Fruit fly (Drosophila melanogaster) whole organism, embryonic: ENCODE results near the gene ato.

Experiments used
- Adf1 ChIP-seq: fragments of 200-800 bp; sonication (Bioruptor generic); IDR thresholded peaks from 2 replicates; pipeline ENCODE4 v1.3.6; 2022; ENCODE audit warnings: missing biosample characterization, missing genetic modification characterization
- Bgb ChIP-seq: fragments of 200-800 bp; sonication (Bioruptor generic); IDR thresholded peaks from 2 replicates; pipeline ENCODE4 v1.3.6; 2022; ENCODE audit warnings: missing biosample characterization, missing genetic modification characterization; ENCODE audit not compliant: partially characterized antibody
- CG12071 ChIP-seq: fragments of 200-800 bp; sonication (Bioruptor generic); optimal IDR thresholded peaks from 3 replicates; lab custom pipeline; 2018; ENCODE audit warnings: missing biosample characterization, mild to moderate bottlenecking, missing genetic modification characterization
- CG12104 ChIP-seq: fragments of 200-800 bp; sonication (Bioruptor generic); optimal IDR thresholded peaks from 3 replicates; lab custom pipeline; 2016; ENCODE audit warnings: missing biosample characterization, missing genetic modification characterization
- CG17186 ChIP-seq: fragments of 200-800 bp; sonication (Bioruptor generic); optimal IDR thresholded peaks from 3 replicates; lab custom pipeline; 2017; ENCODE audit warnings: missing biosample characterization, missing genetic modification reagents, missing genetic modification characterization
- CG17328 ChIP-seq: fragments of 200-800 bp; sonication (Bioruptor generic); IDR thresholded peaks from 2 replicates; pipeline ENCODE4 v1.3.6; 2022; ENCODE audit warnings: missing biosample characterization, missing genetic modification characterization
- CG17359 ChIP-seq: fragments of 200-800 bp; sonication (Bioruptor generic); optimal IDR thresholded peaks from 3 replicates; lab custom pipeline; 2018; ENCODE audit warnings: missing biosample characterization, mild to moderate bottlenecking, missing genetic modification characterization, moderate library complexity
- CG17361 ChIP-seq: fragments of 200-800 bp; sonication (Bioruptor generic); IDR thresholded peaks from 3 replicates; pipeline ENCODE4 v1.3.6; 2022; ENCODE audit warnings: missing biosample characterization, missing genetic modification characterization
- CG17568 ChIP-seq: fragments of 200-800 bp; sonication (Bioruptor generic); optimal IDR thresholded peaks from 2 replicates; lab custom pipeline; 2018; ENCODE audit warnings: missing biosample characterization, mild to moderate bottlenecking, missing genetic modification characterization, moderate library complexity
- CG18476 ChIP-seq: fragments of 200-800 bp; sonication (Bioruptor generic); optimal IDR thresholded peaks from 2 replicates; lab custom pipeline; 2016; ENCODE audit warnings: missing biosample characterization, mild to moderate bottlenecking, missing genetic modification characterization
- CG2129 ChIP-seq: fragments of 200-800 bp; sonication (Bioruptor generic); IDR thresholded peaks from 2 replicates; pipeline ENCODE4 v1.3.6; 2022; ENCODE audit warnings: missing biosample characterization, missing genetic modification characterization; ENCODE audit not compliant: partially characterized antibody
- CG2678 ChIP-seq: fragments of 200-800 bp; sonication (Bioruptor generic); optimal IDR thresholded peaks from 3 replicates; lab custom pipeline; 2019; ENCODE audit warnings: missing biosample characterization, mild to moderate bottlenecking, missing genetic modification characterization, moderate library complexity
- CG31224 ChIP-seq: fragments of 200-800 bp; sonication (Bioruptor generic); IDR thresholded peaks from 2 replicates; pipeline ENCODE4 v1.3.6; 2022; ENCODE audit warnings: missing biosample characterization, missing genetic modification characterization
- CG3163 ChIP-seq: fragments of 200-800 bp; sonication (Bioruptor generic); optimal IDR thresholded peaks from 3 replicates; lab custom pipeline; 2016; ENCODE audit warnings: missing biosample characterization, missing genetic modification characterization
- CG33557 ChIP-seq: fragments of 200-800 bp; sonication (Bioruptor generic); optimal IDR thresholded peaks from 2 replicates; lab custom pipeline; 2019; ENCODE audit warnings: missing biosample characterization, mild to moderate bottlenecking, missing genetic modification characterization, moderate library complexity
- CG34224 ChIP-seq: fragments of 200-800 bp; sonication (Bioruptor generic); IDR thresholded peaks from 3 replicates; pipeline ENCODE4 v1.3.6; 2022; ENCODE audit warnings: missing biosample characterization, missing genetic modification characterization; ENCODE audit not compliant: partially characterized antibody
- CG4730 ChIP-seq: fragments of 200-800 bp; sonication (Bioruptor generic); IDR thresholded peaks from 2 replicates; pipeline ENCODE4 v1.3.6; 2022; ENCODE audit warnings: missing biosample characterization, missing genetic modification characterization
- CG6254 ChIP-seq: fragments of 200-800 bp; sonication (Bioruptor generic); optimal IDR thresholded peaks from 3 replicates; lab custom pipeline; 2017; ENCODE audit warnings: mild to moderate bottlenecking, missing biosample characterization, missing genetic modification reagents, missing genetic modification characterization
- CG6683 ChIP-seq: fragments of 200-800 bp; sonication (Bioruptor generic); optimal IDR thresholded peaks from 2 replicates; lab custom pipeline; 2017; ENCODE audit warnings: missing biosample characterization, mild to moderate bottlenecking, missing genetic modification characterization, missing genetic modification reagents
- CG7745 ChIP-seq: fragments of 200-800 bp; sonication (Bioruptor generic); optimal IDR thresholded peaks from 2 replicates; lab custom pipeline; 2018; ENCODE audit warnings: missing biosample characterization, mild to moderate bottlenecking, missing genetic modification characterization, moderate library complexity
- CG8765 ChIP-seq: fragments of 200-800 bp; sonication (Bioruptor generic); IDR thresholded peaks from 2 replicates; pipeline ENCODE4 v1.3.6; 2022; ENCODE audit warnings: missing biosample characterization, missing genetic modification characterization
- CG8924 ChIP-seq: fragments of 200-800 bp; optimal IDR thresholded peaks from 3 replicates; lab custom pipeline; 2019; ENCODE audit warnings: missing biosample characterization, mild to moderate bottlenecking, missing genetic modification characterization, moderate library complexity
- CG9727 ChIP-seq: fragments of 200-800 bp; sonication (Bioruptor generic); optimal IDR thresholded peaks from 3 replicates; lab custom pipeline; 2017; ENCODE audit warnings: missing biosample characterization, mild to moderate bottlenecking, missing genetic modification characterization
- D ChIP-seq, 2 experiments: fragments of 200-800 bp in 1 of 2; fragments of >200 bp in 1 of 2; sonication (Bioruptor generic) in 1 of 2; optimal IDR thresholded peaks; 2 replicates in 1 of 2; 3 replicates in 1 of 2; lab custom pipeline; 2017; ENCODE audit warnings: mild to moderate bottlenecking in 1 of 2, missing biosample characterization in 1 of 2, missing genetic modification characterization in 1 of 2, missing genetic modification reagents in 1 of 2
- Fer1 ChIP-seq: fragments of 200-800 bp; sonication (Bioruptor generic); optimal IDR thresholded peaks from 2 replicates; lab custom pipeline; 2017; ENCODE audit warnings: missing biosample characterization, mild to moderate bottlenecking, missing genetic modification characterization
- Fer2 ChIP-seq: fragments of 200-800 bp; sonication (Bioruptor generic); optimal IDR thresholded peaks from 2 replicates; lab custom pipeline; 2018; ENCODE audit warnings: missing biosample characterization, mild to moderate bottlenecking, missing genetic modification characterization, moderate library complexity
- HmgZ ChIP-seq: fragments of 200-800 bp; sonication (Bioruptor generic); optimal IDR thresholded peaks from 2 replicates; lab custom pipeline; 2018; ENCODE audit warnings: missing biosample characterization, mild to moderate bottlenecking, missing genetic modification characterization
- NC2α ChIP-seq: fragments of 200-800 bp; sonication (Bioruptor generic); optimal IDR thresholded peaks from 2 replicates; lab custom pipeline; 2016; ENCODE audit warnings: missing biosample characterization, missing genetic modification characterization
- NK7.1 ChIP-seq: fragments of 200-800 bp; sonication (Bioruptor generic); optimal IDR thresholded peaks from 3 replicates; lab custom pipeline; 2016; ENCODE audit warnings: missing biosample characterization, missing genetic modification characterization
- Nf-YB ChIP-seq: fragments of 200-800 bp; sonication (Bioruptor generic); optimal IDR thresholded peaks from 3 replicates; lab custom pipeline; 2019; ENCODE audit warnings: missing biosample characterization, mild to moderate bottlenecking, missing genetic modification characterization, moderate library complexity
- Oaz ChIP-seq: fragments of 200-800 bp; sonication (Bioruptor generic); IDR thresholded peaks from 2 replicates; pipeline ENCODE4 v1.3.6; 2022; ENCODE audit warnings: missing biosample characterization, missing genetic modification characterization
- Ravus ChIP-seq: fragments of 200-800 bp; sonication (Bioruptor generic); IDR thresholded peaks from 2 replicates; pipeline ENCODE4 v1.3.6; 2022; ENCODE audit warnings: missing biosample characterization, missing genetic modification characterization
- Side ChIP-seq: fragments of 200-800 bp; sonication (Bioruptor generic); optimal IDR thresholded peaks from 2 replicates; lab custom pipeline; 2016; ENCODE audit warnings: missing biosample characterization, missing genetic modification characterization
- aop ChIP-seq: fragments of 200-800 bp; sonication (Bioruptor generic); IDR thresholded peaks from 2 replicates; pipeline ENCODE4 v1.3.6; 2022; ENCODE audit warnings: missing biosample characterization, missing genetic modification characterization
- btn ChIP-seq: fragments of 200-800 bp; sonication (Bioruptor generic); optimal IDR thresholded peaks from 2 replicates; lab custom pipeline; 2016; ENCODE audit warnings: missing biosample characterization, missing genetic modification characterization
- cato ChIP-seq: fragments of 200-800 bp; sonication (Bioruptor generic); optimal IDR thresholded peaks from 2 replicates; lab custom pipeline; 2016; ENCODE audit warnings: missing biosample characterization, missing genetic modification characterization, borderline replicate concordance
- chn ChIP-seq: fragments of 200-800 bp; sonication (Bioruptor generic); optimal IDR thresholded peaks from 2 replicates; lab custom pipeline; 2016; ENCODE audit warnings: missing biosample characterization, missing genetic modification characterization
- danr ChIP-seq: fragments of 200-800 bp; sonication (Bioruptor generic); IDR thresholded peaks from 2 replicates; pipeline ENCODE4 v1.3.6; 2022; ENCODE audit warnings: missing biosample characterization, missing genetic modification characterization
- gem ChIP-seq: fragments of 200-800 bp; sonication (Bioruptor generic); optimal IDR thresholded peaks from 2 replicates; lab custom pipeline; 2019; ENCODE audit warnings: missing biosample characterization, mild to moderate bottlenecking, missing genetic modification characterization, moderate library complexity
- hbn ChIP-seq: fragments of 200-800 bp; sonication (Bioruptor generic); IDR thresholded peaks from 2 replicates; pipeline ENCODE4 v1.3.6; 2022; ENCODE audit warnings: missing biosample characterization, missing genetic modification characterization; ENCODE audit not compliant: partially characterized antibody
- jing ChIP-seq: fragments of 200-800 bp; sonication (Bioruptor generic); optimal IDR thresholded peaks from 2 replicates; lab custom pipeline; 2018; ENCODE audit warnings: missing biosample characterization, mild to moderate bottlenecking, missing genetic modification characterization
- kni ChIP-seq: fragments of 200-800 bp; sonication (Bioruptor generic); optimal IDR thresholded peaks from 3 replicates; lab custom pipeline; 2017; ENCODE audit warnings: mild to moderate bottlenecking, missing biosample characterization, missing genetic modification reagents, missing genetic modification characterization
- lola ChIP-seq, 3 experiments: fragments of >200 bp in 2 of 3; fragments of 200-800 bp in 1 of 3; sonication (Bioruptor generic) in 1 of 3; optimal IDR thresholded peaks; 2 replicates each; lab custom pipeline; 2017 to 2019; ENCODE audit warnings: missing biosample characterization in 3 of 3, missing genetic modification characterization in 3 of 3, mild to moderate bottlenecking in 1 of 3, moderate library complexity in 1 of 3
- odd ChIP-seq: fragments of 200-800 bp; sonication (Bioruptor generic); optimal IDR thresholded peaks from 2 replicates; lab custom pipeline; 2017; ENCODE audit warnings: missing biosample characterization, mild to moderate bottlenecking, missing genetic modification characterization
- peb ChIP-seq: fragments of 200-800 bp; sonication (Bioruptor generic); IDR thresholded peaks from 2 replicates; pipeline ENCODE4 v1.3.6; 2022; ENCODE audit warnings: missing biosample characterization, missing genetic modification characterization
- prd ChIP-seq, 3 experiments: fragments of >200 bp in 2 of 3; fragments of 200-800 bp in 1 of 3; sonication (Bioruptor generic) in 1 of 3; optimal IDR thresholded peaks in 2 of 3; IDR thresholded peaks in 1 of 3; 2 replicates in 2 of 3; 3 replicates in 1 of 3; pipeline versions ENCODE4 v1.3.6 to Lab custom; 2017 to 2022; ENCODE audit warnings: missing biosample characterization in 1 of 3, missing genetic modification characterization in 1 of 3
- ranshi ChIP-seq: fragments of 200-800 bp; sonication (Bioruptor generic); IDR thresholded peaks from 2 replicates; pipeline ENCODE4 v1.3.6; 2022; ENCODE audit warnings: missing biosample characterization, missing genetic modification characterization
- scrt ChIP-seq: fragments of 200-800 bp; sonication (Bioruptor generic); optimal IDR thresholded peaks from 2 replicates; lab custom pipeline; 2018; ENCODE audit warnings: missing biosample characterization, mild to moderate bottlenecking, missing genetic modification characterization, moderate library complexity
- tio ChIP-seq: fragments of 200-800 bp; sonication (Bioruptor generic); optimal IDR thresholded peaks from 2 replicates; lab custom pipeline; 2017; ENCODE audit warnings: missing biosample characterization, missing genetic modification characterization, inconsistent platforms

The ato gene

DNA sequence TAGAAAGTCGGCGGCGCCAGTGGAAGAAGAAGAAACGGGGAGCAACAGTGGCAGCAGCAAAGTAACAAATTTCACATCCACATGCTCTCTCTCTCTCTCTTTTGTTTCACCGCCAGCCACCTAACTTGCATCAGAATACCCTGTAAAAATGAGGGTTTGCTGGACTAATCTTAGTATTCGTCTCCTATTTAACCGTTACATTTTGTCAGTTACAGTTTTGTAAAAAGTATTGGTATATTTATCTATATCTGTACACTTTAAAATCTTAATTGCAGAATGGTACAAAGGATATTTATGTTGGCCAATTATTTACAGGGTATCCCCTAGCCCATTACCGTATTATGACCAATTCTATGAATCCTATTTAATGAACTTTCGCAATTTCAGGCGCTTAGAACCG, 44.0 kb upstream of the ato start (continued):
- TF ChIP-seq NC2α (GFP tag; lab: Kevin White, UChicago) (no peak), CG9727 (GFP tag; lab: Kevin White, UChicago) (no peak), CG18476 (GFP tag; lab: Kevin White, UChicago) (no peak), chn (GFP tag; lab: Kevin White, UChicago) (no peak), danr (GFP tag; lab: Robert Waterston, UW) (no peak), hbn (GFP tag; lab: Robert Waterston, UW) (no peak), Ravus (GFP tag; lab: Robert Waterston, UW) (no peak), peb (0 out of 2 replicates have a peak, but pooled peaks have one; percentile 14), ranshi (GFP tag; lab: Robert Waterston, UW) (no peak), CG6683 (GFP tag; lab: Kevin White, UChicago) (no peak), CG33557 (GFP tag; lab: Kevin White, UChicago) (no peak), lola (GFP tag; optimal IDR thresholded peaks at IDR 0.05; lab: Kevin White, UChicago) (peak in 1 of 3 experiments; percentile 38), odd (GFP tag; lab: Kevin White, UChicago) (peak; percentile 12), CG8924 (tag; lab: Kevin White, UChicago) (no peak), btn (no peak), kni (GFP tag; lab: Kevin White, UChicago) (no peak), Side (GFP tag; lab: Kevin White, UChicago) (no peak), Bgb (GFP tag; lab: Robert Waterston, UW) (no peak), CG12104 (GFP tag; lab: Kevin White, UChicago) (no peak), NK7.1 (GFP tag; lab: Kevin White, UChicago) (no peak), scrt (GFP tag; lab: Kevin White, UChicago) (no peak), CG2678 (no peak), CG7745 (tag; lab: Kevin White, UChicago) (no peak), jing (GFP tag; lab: Kevin White, UChicago) (no peak), CG17328 (GFP tag; lab: Robert Waterston, UW) (0 out of 2 replicates have a peak, but pooled peaks have one; percentile 46), cato (GFP tag; lab: Kevin White, UChicago) (no peak), CG8765 (GFP tag; lab: Robert Waterston, UW) (no peak), prd (optimal IDR thresholded peaks at IDR 0.05; lab: Kevin White, UChicago) (no peak), prd (GFP tag; IDR thresholded peaks at IDR 0.05; lab: Robert Waterston, UW) (peak; percentile 16; the same call in 1 of the 3 replicates), CG17361 (no peak), tio (GFP tag; lab: Kevin White, UChicago) (peak; percentile 8), CG17359 (tag; lab: Kevin White, UChicago) (peak; percentile 9), CG4730 (GFP tag; lab: Robert Waterston, UW) (no peak), CG3163 (GFP tag; lab: Kevin White, UChicago) (no peak), gem (peak; percentile 61), HmgZ (tag; lab: Kevin White, UChicago) (no peak), CG2129 (GFP tag; lab: Robert Waterston, UW) (no peak), Oaz (GFP tag; lab: Robert Waterston, UW) (peak; percentile 42; the same call in 1 of the 2 replicates), Fer1 (GFP tag; lab: Kevin White, UChicago) (no peak), CG12071 (no peak), CG17186 (no peak), D (optimal IDR thresholded peaks at IDR 0.05; lab: Kevin White, UChicago) (no peak), D (GFP tag; optimal IDR thresholded peaks at IDR 0.05; lab: Kevin White, UChicago) (peak; percentile 28), CG17568 (GFP tag; lab: Kevin White, UChicago) (no peak), Adf1 (GFP tag; lab: Robert Waterston, UW) (no peak), Fer2 (no peak), CG34224 (no peak), Nf-YB (no peak), aop (GFP tag; lab: Robert Waterston, UW) (no peak), CG31224 (GFP tag; lab: Robert Waterston, UW) (no peak), CG6254 (GFP tag; lab: Kevin White, UChicago) (no peak)
